Fruit fly (Drosophila melanogaster) whole organism, pupa: ENCODE data around the gene CG13059.

ENCODE experiments used
- CG17806 ChIP-seq: fragments of 200-800 bp; sonication (Bioruptor generic); optimal IDR thresholded peaks from 2 replicates; lab custom pipeline; 2018; ENCODE audit warnings: missing biosample characterization, mild to moderate bottlenecking, missing genetic modification characterization, moderate library complexity
- CG32121 ChIP-seq: fragments of 200-800 bp; sonication (Bioruptor generic); IDR thresholded peaks from 2 replicates; pipeline ENCODE4 v1.3.6; 2022; ENCODE audit warnings: missing biosample characterization, missing genetic modification characterization
- EcR ChIP-seq: fragments of 200-800 bp; sonication (Bioruptor generic); optimal IDR thresholded peaks from 3 replicates; lab custom pipeline; 2019; ENCODE audit warnings: missing biosample characterization, missing genetic modification characterization, mild to moderate bottlenecking, moderate library complexity, missing genetic modification reagents
- Pif1B ChIP-seq: fragments of 200-800 bp; sonication (Bioruptor generic); optimal IDR thresholded peaks from 3 replicates; lab custom pipeline; 2016; ENCODE audit warnings: missing biosample characterization, missing genetic modification characterization
- rn ChIP-seq: fragments of 200-800 bp; sonication (Bioruptor generic); IDR thresholded peaks from 2 replicates; pipeline ENCODE4 v1.3.6; 2022; ENCODE audit warnings: missing biosample characterization, missing genetic modification characterization

- TF ChIP-seq Pif1B (GFP tag; lab: Kevin White, UChicago) (no peak), CG32121 (GFP tag; lab: Robert Waterston, UW) (no peak), EcR (GFP tag; lab: Kevin White, UChicago) (no peak), rn (GFP tag; lab: Robert Waterston, UW) (no peak), CG17806 (tag; lab: Kevin White, UChicago) (no peak)
Observed at dm6 chr3L:16330740-16331139, 7.3 kb downstream of the CG13059 start, which contains the start of gene CG33060.
